Fruit fly (Drosophila melanogaster): ENCODE measurements around the gene CG6231.

DNA sequence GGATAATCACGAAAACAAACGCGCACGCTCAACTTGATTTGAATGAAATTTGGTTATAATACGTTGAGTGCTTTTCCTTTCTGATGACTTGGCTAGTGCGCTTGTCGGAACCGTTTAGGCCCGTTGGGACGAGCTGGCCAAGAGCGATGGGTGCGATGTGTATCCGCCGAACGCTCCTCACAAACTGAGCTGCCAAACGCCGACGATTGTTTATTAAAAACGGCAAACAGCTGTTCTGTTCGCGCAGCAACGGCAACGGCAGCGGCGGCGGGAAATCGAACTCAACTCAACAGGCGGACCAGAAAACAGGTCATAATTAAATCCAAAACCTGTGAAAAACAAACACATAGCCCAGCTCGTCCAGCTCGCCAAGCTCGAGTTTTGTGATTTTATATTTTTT is 11.6 kb downstream of the CG6231 start:
- TF ChIP-seq psq (optimal IDR thresholded peaks at IDR 0.05) (no peak), Dll (optimal IDR thresholded peaks at IDR 0.05) (no peak), pan (optimal IDR thresholded peaks at IDR 0.05) (no peak), usp (GFP tag; optimal IDR thresholded peaks at IDR 0.05) (no peak)
